Fruit fly (Drosophila melanogaster): ENCODE measurements around the gene dpr6.

The dpr6 gene

DNA sequence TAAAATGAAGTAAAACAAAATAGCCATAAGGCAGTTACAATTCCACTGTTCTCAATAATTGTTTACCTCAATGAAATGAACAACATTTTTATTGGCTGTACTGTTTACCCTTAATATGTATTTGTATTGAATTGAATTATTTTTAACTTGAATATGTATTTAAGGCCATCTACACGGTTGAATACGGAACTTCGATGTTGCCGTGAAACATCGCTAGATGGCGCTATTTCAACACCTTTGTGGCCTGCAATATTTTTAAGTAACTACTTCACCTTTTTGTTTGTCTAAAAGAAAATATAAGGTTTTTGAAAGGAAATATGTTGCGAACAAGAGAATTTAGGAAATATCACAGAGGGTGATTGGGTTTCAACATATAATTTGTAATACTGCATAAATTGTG, 104.1 kb downstream of the dpr6 start:
- TF ChIP-seq CG14655 (GFP tag; optimal IDR thresholded peaks at IDR 0.05) (no peak), D1 (tag; optimal IDR thresholded peaks at IDR 0.05) (no peak), Ets98B (GFP tag; IDR thresholded peaks at IDR 0.05) (no peak), gl (tag; optimal IDR thresholded peaks at IDR 0.05) (no peak), fd96Ca (GFP tag; IDR thresholded peaks at IDR 0.05) (no peak), CG12605 (GFP tag; IDR thresholded peaks at IDR 0.05) (no peak), CG15710 (tag; optimal IDR thresholded peaks at IDR 0.05) (no peak)

DNA sequence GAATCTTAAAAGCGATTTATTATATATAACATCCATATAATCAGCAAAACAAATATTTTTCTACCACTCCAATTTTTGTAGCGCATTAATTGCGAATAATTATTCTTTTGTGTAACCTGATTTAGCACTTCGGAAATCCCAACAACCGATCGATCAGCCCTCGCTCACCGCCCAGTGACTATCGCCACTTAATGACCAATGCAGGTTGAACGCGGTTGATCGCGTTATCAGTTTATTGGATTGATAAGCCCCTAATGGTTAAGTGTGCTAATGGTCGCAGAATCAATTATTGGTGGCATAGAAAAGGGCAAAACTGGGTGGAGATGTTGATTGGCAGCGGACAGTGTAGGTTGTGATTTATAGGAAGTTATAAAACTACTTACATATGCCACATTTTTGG, 114.0 kb downstream of the dpr6 start:
- no peak for TF ChIP-seq Pif1A (GFP tag; optimal IDR thresholded peaks at IDR 0.05)
- TF ChIP-seq CG17806 (tag; optimal IDR thresholded peaks at IDR 0.05) = no peak
- TF ChIP-seq CG34367 (tag; optimal IDR thresholded peaks at IDR 0.05) = no peak
- TF ChIP-seq CG32121 (GFP tag; IDR thresholded peaks at IDR 0.05) = no peak
- TF ChIP-seq gl (tag; optimal IDR thresholded peaks at IDR 0.05) = no peak
- no peak for TF ChIP-seq CG8301 (tag; optimal IDR thresholded peaks at IDR 0.05)
- TF ChIP-seq D1 (tag; optimal IDR thresholded peaks at IDR 0.05) = no peak
- TF ChIP-seq CG10348 (GFP tag; IDR thresholded peaks at IDR 0.05) = no peak
- no peak for TF ChIP-seq CG8159 (tag; optimal IDR thresholded peaks at IDR 0.05)
- TF ChIP-seq CG13204 (GFP tag; optimal IDR thresholded peaks at IDR 0.05) = no peak
- TF ChIP-seq CG9948 (tag; optimal IDR thresholded peaks at IDR 0.05) = no peak
- no peak for TF ChIP-seq CG14655 (GFP tag; optimal IDR thresholded peaks at IDR 0.05)
- TF ChIP-seq CG4496 (GFP tag; IDR thresholded peaks at IDR 0.05) = no peak
- no peak for TF ChIP-seq EcR (GFP tag; optimal IDR thresholded peaks at IDR 0.05)
- no peak for TF ChIP-seq Snoo (tag; optimal IDR thresholded peaks at IDR 0.05)
- no peak for TF ChIP-seq Pif1B (GFP tag; optimal IDR thresholded peaks at IDR 0.05)

DNA sequence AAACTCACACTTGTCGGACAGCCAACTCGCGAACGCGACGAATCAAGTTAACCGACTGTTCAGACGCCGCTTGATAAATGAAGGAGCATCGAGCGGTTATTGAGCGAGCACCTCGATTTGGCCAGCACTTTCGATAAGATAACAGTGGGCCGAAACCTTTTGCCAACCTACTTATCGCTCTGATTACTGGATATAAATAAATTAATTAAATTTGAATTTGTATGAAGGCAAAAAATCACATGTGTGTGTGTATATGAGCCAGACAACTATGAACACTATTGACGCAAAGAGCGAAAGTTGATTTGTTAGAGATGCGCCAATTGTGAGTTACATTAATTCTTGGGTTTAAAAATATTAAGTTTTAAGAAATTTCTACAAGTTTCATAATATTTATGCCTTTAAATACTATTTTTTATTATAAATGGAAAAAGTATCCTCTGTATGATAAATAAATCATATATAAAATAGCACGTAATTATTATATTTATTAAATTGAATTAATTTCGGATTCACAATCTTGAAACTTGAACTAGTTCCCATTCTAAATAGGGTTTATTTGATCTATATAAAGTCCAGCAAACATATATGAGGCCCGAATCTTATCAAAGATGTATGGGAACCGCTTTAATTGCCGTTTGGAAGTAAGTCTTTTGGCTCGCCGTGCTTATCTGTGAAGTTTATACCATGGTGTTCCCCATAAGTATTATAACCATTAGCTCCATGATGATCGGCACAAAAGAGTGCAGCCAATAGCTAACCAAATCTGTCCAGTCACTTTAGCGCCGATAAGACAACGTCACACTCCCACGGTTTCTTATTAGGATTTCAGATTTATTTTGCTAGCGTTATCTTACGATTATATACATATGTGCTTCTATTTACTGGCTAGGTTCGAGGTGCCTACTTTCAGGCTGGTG, 115.2 kb downstream of the dpr6 start, which contains the start of gene CG14160:
Gene CG14160 (minus strand): TSS at position 51 of the 917 bp plus-strand sequence.
- TF ChIP-seq CG8159 (tag; optimal IDR thresholded peaks at IDR 0.05) = no peak
- no peak for TF ChIP-seq Pif1B (GFP tag; optimal IDR thresholded peaks at IDR 0.05)
- TF ChIP-seq CG13204 (GFP tag; optimal IDR thresholded peaks at IDR 0.05) = no peak
- no peak for TF ChIP-seq CG32121 (GFP tag; IDR thresholded peaks at IDR 0.05)
- TF ChIP-seq CG14655 (GFP tag; optimal IDR thresholded peaks at IDR 0.05) = no peak
- TF ChIP-seq gl (tag; optimal IDR thresholded peaks at IDR 0.05) = no peak
- no peak for TF ChIP-seq CG15710 (tag; optimal IDR thresholded peaks at IDR 0.05)
- TF ChIP-seq CG10348 (GFP tag; IDR thresholded peaks at IDR 0.05) = no peak
- TF ChIP-seq rn (GFP tag; IDR thresholded peaks at IDR 0.05) = no peak
- TF ChIP-seq Snoo (tag; optimal IDR thresholded peaks at IDR 0.05) = no peak

DNA sequence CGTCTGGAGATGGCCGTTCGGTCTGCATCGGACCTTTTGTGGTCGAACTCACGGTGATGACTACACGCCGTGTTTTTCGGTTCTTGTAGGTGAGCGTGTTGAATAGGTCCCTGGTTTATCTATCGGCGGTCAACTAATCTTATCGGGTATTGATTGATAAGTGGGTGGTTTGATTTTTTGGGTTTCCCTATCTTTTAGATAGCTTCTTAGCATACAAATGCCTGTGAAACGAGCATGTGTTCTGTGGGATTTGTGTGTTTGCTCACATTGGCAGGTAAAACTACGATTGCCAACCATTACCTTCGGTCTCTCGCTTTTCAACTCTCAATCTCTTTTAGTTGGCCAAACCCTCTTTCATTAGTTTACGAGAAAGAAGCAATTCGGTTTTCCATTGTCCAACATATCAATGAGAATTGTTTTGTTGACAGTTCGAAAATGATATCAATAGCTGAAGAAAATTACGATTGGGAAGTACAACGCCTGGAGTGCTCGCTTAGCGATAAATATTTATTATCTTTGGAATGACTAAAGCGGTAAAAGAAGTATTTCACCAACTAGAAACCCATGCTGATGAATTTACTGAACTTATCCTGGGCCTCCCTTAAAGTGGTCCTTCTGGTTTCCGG, 117.9 kb downstream of the dpr6 start, which contains the start of gene CG32053:
Gene CG32053 (minus strand): TSS at position 69 of the 626 bp plus-strand sequence.
- no peak for TF ChIP-seq CG10348 (GFP tag; IDR thresholded peaks at IDR 0.05)
- TF ChIP-seq Pif1B (GFP tag; optimal IDR thresholded peaks at IDR 0.05) = no peak
- TF ChIP-seq D1 (tag; optimal IDR thresholded peaks at IDR 0.05) = no peak
- TF ChIP-seq Snoo (tag; optimal IDR thresholded peaks at IDR 0.05) = no peak
- TF ChIP-seq EcR (GFP tag; optimal IDR thresholded peaks at IDR 0.05) = no peak
- TF ChIP-seq gl (tag; optimal IDR thresholded peaks at IDR 0.05) = no peak
- no peak for TF ChIP-seq CG4496 (GFP tag; IDR thresholded peaks at IDR 0.05)
- TF ChIP-seq fd96Ca (GFP tag; IDR thresholded peaks at IDR 0.05) = no peak
- TF ChIP-seq Pif1A (GFP tag; optimal IDR thresholded peaks at IDR 0.05) = no peak
- TF ChIP-seq CG34367 (tag; optimal IDR thresholded peaks at IDR 0.05) = no peak
- no peak for TF ChIP-seq CG12605 (GFP tag; IDR thresholded peaks at IDR 0.05)
- TF ChIP-seq CG8301 (tag; optimal IDR thresholded peaks at IDR 0.05) = no peak
- TF ChIP-seq CG17806 (tag; optimal IDR thresholded peaks at IDR 0.05) = no peak
- TF ChIP-seq CG9948 (tag; optimal IDR thresholded peaks at IDR 0.05) = no peak

DNA sequence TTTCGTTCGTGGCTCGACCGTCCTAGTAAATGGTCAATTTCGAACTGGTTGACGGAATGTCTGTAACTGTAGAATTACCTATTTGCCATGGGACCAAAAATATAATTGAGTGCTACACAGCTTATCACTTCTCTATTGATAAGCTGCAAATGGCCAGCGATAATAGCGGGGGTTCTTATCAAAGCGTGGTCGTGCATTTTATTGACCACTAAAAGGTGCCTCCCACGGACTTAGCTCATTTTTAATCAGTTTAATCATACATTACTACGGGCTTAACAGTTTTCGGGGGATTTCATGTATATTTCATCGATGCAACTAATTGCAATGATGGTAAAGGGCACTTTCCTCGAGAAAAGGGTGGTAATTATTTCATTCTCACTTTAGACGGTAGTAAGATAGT, 120.3 kb downstream of the dpr6 start, which contains the start of gene CG32054:
Gene CG32054 (minus strand): TSS at position 17 of the 400 bp plus-strand sequence.
- TF ChIP-seq CG13204 (GFP tag; optimal IDR thresholded peaks at IDR 0.05) (no peak), Snoo (tag; optimal IDR thresholded peaks at IDR 0.05) (no peak), CG8301 (tag; optimal IDR thresholded peaks at IDR 0.05) (no peak), CG14655 (GFP tag; optimal IDR thresholded peaks at IDR 0.05) (no peak), rn (GFP tag; IDR thresholded peaks at IDR 0.05) (no peak), CG12605 (GFP tag; IDR thresholded peaks at IDR 0.05) (no peak), EcR (GFP tag; optimal IDR thresholded peaks at IDR 0.05) (no peak), Pif1B (GFP tag; optimal IDR thresholded peaks at IDR 0.05) (no peak), CG10348 (GFP tag; IDR thresholded peaks at IDR 0.05) (no peak)

DNA sequence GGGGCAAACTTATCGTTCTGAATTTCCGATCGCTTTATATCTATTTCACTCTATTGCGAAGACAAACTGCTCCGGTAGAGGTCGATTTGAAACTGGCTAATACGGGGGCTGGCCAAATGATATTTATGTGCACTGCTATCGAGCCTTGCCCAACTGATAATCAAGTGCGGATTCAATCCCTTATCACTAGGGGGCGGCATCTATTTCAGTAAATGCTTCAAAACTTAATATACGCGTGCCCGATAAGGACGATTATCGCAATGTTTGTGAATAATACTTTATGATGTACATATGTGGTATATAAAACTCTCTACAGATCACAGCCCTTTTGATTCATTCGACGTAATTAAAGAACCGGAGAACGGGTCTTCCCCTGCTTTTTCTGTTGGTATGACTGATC, 123.6 kb downstream of the dpr6 start, which contains the start of gene Srg2:
Gene Srg2 (minus strand): TSS at position 101 of the 400 bp plus-strand sequence.
- TF ChIP-seq CG17806 (tag; optimal IDR thresholded peaks at IDR 0.05) (no peak), Pif1A (GFP tag; optimal IDR thresholded peaks at IDR 0.05) (no peak), CG13204 (GFP tag; optimal IDR thresholded peaks at IDR 0.05) (no peak), rn (GFP tag; IDR thresholded peaks at IDR 0.05) (no peak), Snoo (tag; optimal IDR thresholded peaks at IDR 0.05) (no peak), CG10348 (GFP tag; IDR thresholded peaks at IDR 0.05) (no peak), Pif1B (GFP tag; optimal IDR thresholded peaks at IDR 0.05) (no peak), CG34367 (tag; optimal IDR thresholded peaks at IDR 0.05) (no peak), CG8301 (tag; optimal IDR thresholded peaks at IDR 0.05) (no peak), CG4496 (GFP tag; IDR thresholded peaks at IDR 0.05) (no peak)

Measured in whole organism, pupa.